Worm (Caenorhabditis elegans) whole organism, L4 larva: ENCODE results near the gene C15H11.1.

Experiments used
- ama-1 ChIP-seq: fragments of 150-350 bp; optimal IDR thresholded peaks from 2 replicates; lab custom pipeline; 2014; ENCODE audit warnings: inconsistent platforms, mixed read lengths
- lin-39 ChIP-seq: fragments of 150-350 bp; optimal IDR thresholded peaks from 2 replicates; lab custom pipeline; 2014; ENCODE audit warnings: missing biosample characterization, missing genetic modification reagents, missing genetic modification characterization
- mdt-29 ChIP-seq: fragments of 200-800 bp; sonication (Bioruptor generic); IDR thresholded peaks from 2 replicates; pipeline ENCODE4 v1.3.6; 2022; ENCODE audit warnings: missing genetic modification reagents, missing genetic modification characterization, missing compliant biosample characterization
- nhr-11 ChIP-seq: fragments of 150-350 bp; optimal IDR thresholded peaks from 2 replicates; lab custom pipeline; 2014; ENCODE audit warnings: missing biosample characterization, missing genetic modification characterization
- nhr-25 ChIP-seq: sonication (generic microtip); optimal IDR thresholded peaks from 2 replicates; lab custom pipeline; 2017; ENCODE audit warnings: missing genetic modification characterization, mild to moderate bottlenecking, missing compliant biosample characterization, antibody characterized with exemption, moderate library complexity, borderline replicate concordance; ENCODE audit not compliant: insufficient read depth
- snpc-4 ChIP-seq: fragments of 150-350 bp; optimal IDR thresholded peaks from 2 replicates; lab custom pipeline; 2014; ENCODE audit warnings: missing biosample characterization, missing genetic modification characterization
- unc-39 ChIP-seq: sonication (generic microtip); optimal IDR thresholded peaks from 2 replicates; lab custom pipeline; 2017; ENCODE audit warnings: missing biosample characterization, missing genetic modification characterization

- TF ChIP-seq lin-39 (tag; lab: Kevin White, UChicago) = no peak
- peak; percentile 45 for TF ChIP-seq ama-1 (lab: Kevin White, UChicago)
- TF ChIP-seq unc-39 = no peak
- TF ChIP-seq nhr-25 (tag; lab: Kevin White, UChicago) = no peak
- no peak for TF ChIP-seq mdt-29 (GFP tag; lab: Robert Waterston, UW)
- TF ChIP-seq nhr-11 = no peak
- TF ChIP-seq snpc-4 (tag; lab: Kevin White, UChicago) = no peak
These were observed 18.4 kb downstream of the C15H11.1 start for ce11 chrV:14411989-14412388.
